Worm (Caenorhabditis elegans) whole organism, L3 larva: ENCODE measurements around the gene spp-28.

Source experiments
- R02D3.7 ChIP-seq: fragments of 150-350 bp; optimal IDR thresholded peaks from 2 replicates; lab custom pipeline; 2014; ENCODE audit warnings: missing biosample characterization, missing genetic modification characterization
- ZK546.5 ChIP-seq: sonication (generic microtip); optimal IDR thresholded peaks from 2 replicates; lab custom pipeline; 2017; ENCODE audit warnings: missing biosample characterization, missing genetic modification characterization
- aly-2 ChIP-seq: fragments of 150-350 bp; optimal IDR thresholded peaks from 2 replicates; lab custom pipeline; 2014; ENCODE audit warnings: missing biosample characterization, missing genetic modification characterization
- ceh-16 ChIP-seq: sonication (generic microtip); optimal IDR thresholded peaks from 2 replicates; lab custom pipeline; 2017; ENCODE audit warnings: missing biosample characterization, missing genetic modification characterization
- ceh-28 ChIP-seq: fragments of 150-350 bp; optimal IDR thresholded peaks from 2 replicates; lab custom pipeline; 2014; ENCODE audit warnings: missing biosample characterization, missing genetic modification reagents, missing genetic modification characterization
- ceh-82 ChIP-seq: fragments of 150-350 bp; optimal IDR thresholded peaks from 2 replicates; lab custom pipeline; 2014; ENCODE audit warnings: missing biosample characterization, missing genetic modification characterization
- daf-12 ChIP-seq: fragments of 150-350 bp; optimal IDR thresholded peaks from 2 replicates; lab custom pipeline; 2014; ENCODE audit warnings: missing biosample characterization, missing genetic modification reagents, missing genetic modification characterization
- egl-27 ChIP-seq: sonication (generic microtip); optimal IDR thresholded peaks from 4 replicates; lab custom pipeline; 2017; ENCODE audit warnings: missing biosample characterization, missing genetic modification reagents, missing genetic modification characterization
- egl-5 ChIP-seq: fragments of 150-350 bp; optimal IDR thresholded peaks from 2 replicates; lab custom pipeline; 2017; ENCODE audit warnings: missing biosample characterization, missing genetic modification reagents, missing genetic modification characterization, inconsistent platforms
- elt-2 ChIP-seq: sonication (generic microtip); optimal IDR thresholded peaks from 2 replicates; lab custom pipeline; 2016; ENCODE audit warnings: missing genetic modification reagents, mild to moderate bottlenecking, missing genetic modification characterization, missing compliant biosample characterization
- elt-3 ChIP-seq, 3 experiments: fragments of 150-350 bp in 1 of 3; sonication (generic microtip) in 2 of 3; optimal IDR thresholded peaks; 2 replicates in 2 of 3; 4 replicates in 1 of 3; lab custom pipeline; 2014 to 2017; ENCODE audit warnings: missing biosample characterization in 3 of 3, missing genetic modification characterization in 3 of 3
- fkh-10 ChIP-seq: sonication (generic microtip); optimal IDR thresholded peaks from 2 replicates; lab custom pipeline; 2017; ENCODE audit warnings: missing biosample characterization, missing genetic modification reagents, missing genetic modification characterization
- fkh-2 ChIP-seq: fragments of 150-350 bp; optimal IDR thresholded peaks from 2 replicates; lab custom pipeline; 2014; ENCODE audit warnings: missing biosample characterization, missing genetic modification reagents, missing genetic modification characterization
- hmg-11 ChIP-seq: sonication (generic microtip); optimal IDR thresholded peaks from 2 replicates; lab custom pipeline; 2016; ENCODE audit warnings: missing genetic modification characterization, missing compliant biosample characterization
- jun-1 ChIP-seq: fragments of 150-350 bp; optimal IDR thresholded peaks from 2 replicates; lab custom pipeline; 2014; ENCODE audit warnings: missing biosample characterization, missing genetic modification reagents, missing genetic modification characterization
- lin-15B ChIP-seq: fragments of 150-350 bp; optimal IDR thresholded peaks from 2 replicates; lab custom pipeline; 2014; ENCODE audit warnings: missing biosample characterization, missing genetic modification characterization
- lin-39 ChIP-seq: fragments of 150-350 bp; optimal IDR thresholded peaks from 2 replicates; lab custom pipeline; 2018; ENCODE audit warnings: missing biosample characterization, missing genetic modification reagents, missing genetic modification characterization
- lsy-12 ChIP-seq: sonication (generic microtip); optimal IDR thresholded peaks from 2 replicates; lab custom pipeline; 2016; ENCODE audit warnings: mild to moderate bottlenecking, missing genetic modification characterization, missing compliant biosample characterization
- mml-1 ChIP-seq: fragments of 150-350 bp; sonication (generic microtip); optimal IDR thresholded peaks from 3 replicates; lab custom pipeline; 2014; ENCODE audit warnings: missing biosample characterization, missing genetic modification characterization
- nfya-1 ChIP-seq: sonication (generic microtip); optimal IDR thresholded peaks from 2 replicates; lab custom pipeline; 2017; ENCODE audit warnings: missing genetic modification characterization, mild to moderate bottlenecking, missing compliant biosample characterization, antibody characterized with exemption, moderate library complexity; ENCODE audit not compliant: insufficient read depth
- nhr-11 ChIP-seq: fragments of 150-350 bp; optimal IDR thresholded peaks from 2 replicates; lab custom pipeline; 2014; ENCODE audit warnings: missing biosample characterization, missing genetic modification characterization
- nhr-23 ChIP-seq: fragments of 150-350 bp; optimal IDR thresholded peaks from 2 replicates; lab custom pipeline; 2014; ENCODE audit warnings: missing biosample characterization, missing genetic modification reagents, missing genetic modification characterization
- nhr-237 ChIP-seq: fragments of 150-350 bp; optimal IDR thresholded peaks from 2 replicates; lab custom pipeline; 2014; ENCODE audit warnings: missing biosample characterization, missing genetic modification characterization
- nhr-25 ChIP-seq: sonication (generic microtip); optimal IDR thresholded peaks from 2 replicates; lab custom pipeline; 2017; ENCODE audit warnings: missing biosample characterization, missing genetic modification characterization
- nhr-28 ChIP-seq: fragments of 150-350 bp; optimal IDR thresholded peaks from 2 replicates; lab custom pipeline; 2014; ENCODE audit warnings: missing biosample characterization, missing genetic modification characterization
- nhr-76 ChIP-seq: fragments of 150-350 bp; sonication (generic microtip); optimal IDR thresholded peaks from 5 replicates; lab custom pipeline; 2014; ENCODE audit warnings: missing biosample characterization, missing genetic modification characterization
- nhr-77 ChIP-seq: fragments of 150-350 bp; optimal IDR thresholded peaks from 2 replicates; lab custom pipeline; 2014; ENCODE audit warnings: missing biosample characterization, missing genetic modification characterization
- pqm-1 ChIP-seq: fragments of 150-350 bp; optimal IDR thresholded peaks from 2 replicates; lab custom pipeline; 2017; ENCODE audit warnings: missing biosample characterization, missing genetic modification characterization, inconsistent platforms
- sea-2 ChIP-seq: fragments of 150-350 bp; sonication (generic microtip); optimal IDR thresholded peaks from 4 replicates; lab custom pipeline; 2014; ENCODE audit warnings: missing biosample characterization, missing genetic modification reagents, missing genetic modification characterization
- skn-1 ChIP-seq: fragments of 150-350 bp; optimal IDR thresholded peaks from 2 replicates; lab custom pipeline; 2014; ENCODE audit warnings: missing biosample characterization, missing genetic modification characterization
- tbx-2 ChIP-seq: sonication (generic microtip); optimal IDR thresholded peaks from 2 replicates; lab custom pipeline; 2016; ENCODE audit warnings: mild to moderate bottlenecking, missing genetic modification characterization, missing compliant biosample characterization
- unc-39 ChIP-seq: sonication (generic microtip); optimal IDR thresholded peaks from 4 replicates; lab custom pipeline; 2017; ENCODE audit warnings: missing biosample characterization, missing genetic modification characterization
- unc-62 ChIP-seq: fragments of 150-350 bp; sonication (generic microtip); optimal IDR thresholded peaks from 4 replicates; lab custom pipeline; 2014; ENCODE audit warnings: missing biosample characterization, missing genetic modification reagents, missing genetic modification characterization
- zag-1 ChIP-seq: fragments of 150-350 bp; optimal IDR thresholded peaks from 2 replicates; lab custom pipeline; 2014; ENCODE audit warnings: missing biosample characterization, missing genetic modification characterization
- ztf-11 ChIP-seq: fragments of 150-350 bp; optimal IDR thresholded peaks from 2 replicates; lab custom pipeline; 2014; ENCODE audit warnings: missing biosample characterization, missing genetic modification characterization

Gene spp-28

DNA sequence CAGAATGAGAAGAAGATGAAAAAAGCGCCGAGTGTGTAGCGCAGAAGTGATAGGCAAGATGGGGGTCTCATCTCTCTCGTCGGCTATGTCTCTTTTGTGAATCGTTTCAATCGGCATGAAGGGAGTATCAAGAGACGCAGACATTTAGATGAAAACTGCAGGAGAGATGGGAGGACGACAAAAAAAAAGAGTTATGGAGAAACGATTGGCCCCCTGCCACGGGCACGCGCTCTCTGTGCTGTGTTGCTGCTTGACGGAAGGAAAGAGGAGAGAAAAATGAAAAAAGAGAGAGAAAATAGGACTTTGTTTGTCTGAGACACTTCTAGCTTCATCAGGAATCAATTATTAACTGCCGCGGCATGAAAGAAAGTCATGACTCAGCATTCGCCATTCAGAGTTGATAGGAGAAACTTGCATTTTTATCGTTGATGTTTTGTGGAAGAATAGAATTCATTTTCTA is 33.6 kb upstream of the spp-28 start (continued):
- TF ChIP-seq lin-39 (tag; lab: Kevin White, UChicago) (peak; percentile 95), unc-39 (peak; percentile 14), lin-15B (peak; percentile 58), tbx-2 (peak; percentile 71), daf-12 (no peak), skn-1 (tag; lab: Kevin White, UChicago) (peak; percentile 74), ceh-82 (tag; lab: Kevin White, UChicago) (peak; percentile 28), nhr-76 (no peak), nhr-23 (tag; lab: Kevin White, UChicago) (peak; percentile 26), nhr-237 (tag; lab: Kevin White, UChicago) (no peak)
- TF ChIP-seq, all 47 proteins: peak for 29

DNA sequence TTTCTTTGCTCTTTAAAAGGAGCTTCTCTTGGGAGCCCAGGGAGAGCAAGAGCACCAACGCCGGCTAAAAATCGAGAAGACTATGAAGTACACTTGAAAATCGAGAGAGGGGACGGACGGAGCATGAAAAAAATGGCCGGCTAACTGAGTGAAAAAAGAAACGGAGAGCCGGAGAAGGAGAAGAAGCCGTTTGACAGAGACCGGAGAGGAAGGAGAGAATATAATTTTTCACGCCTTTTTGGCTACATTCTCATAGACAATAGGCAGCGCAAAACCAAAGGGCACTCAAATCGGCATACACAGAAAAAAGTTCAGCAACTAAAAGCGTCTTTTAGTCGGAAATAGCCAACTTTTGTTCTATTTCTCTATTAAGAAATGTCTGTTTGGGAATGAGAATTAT is 31.4 kb upstream of the spp-28 start:
- TF ChIP-seq ceh-82 (tag; lab: Kevin White, UChicago) (no peak), nfya-1 (peak; percentile 30), unc-39 (no peak)

DNA sequence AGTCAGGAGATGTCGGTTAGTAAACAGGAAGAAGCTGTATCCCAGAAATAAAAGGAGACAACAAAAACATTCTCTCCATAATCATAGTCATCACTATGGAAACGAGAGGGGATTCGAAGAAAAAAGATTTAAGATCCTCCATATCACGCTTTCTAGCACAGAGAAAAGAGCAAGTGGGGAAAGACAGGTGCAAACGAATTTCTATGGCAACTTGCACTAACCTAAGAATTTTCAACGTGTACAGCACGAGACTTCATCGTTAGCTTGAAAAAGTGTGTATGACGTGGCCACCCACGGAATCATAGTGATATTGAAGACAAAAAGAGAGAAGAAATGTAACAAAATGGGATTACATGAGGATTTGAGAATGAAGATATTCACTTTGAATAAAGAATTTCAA is 30.7 kb upstream of the spp-28 start:
- no peak for TF ChIP-seq aly-2 (tag; lab: Kevin White, UChicago)
- TF ChIP-seq nhr-77 = no peak
- TF ChIP-seq pqm-1 = no peak
- TF ChIP-seq zag-1 (tag; lab: Kevin White, UChicago) = no peak
- no peak for TF ChIP-seq jun-1 (tag; lab: Kevin White, UChicago)
- TF ChIP-seq ZK546.5 (tag; lab: Kevin White, UChicago) = no peak
- no peak for TF ChIP-seq hmg-11 (tag; lab: Kevin White, UChicago)
- no peak for TF ChIP-seq lin-39 (tag; lab: Kevin White, UChicago)
- no peak for TF ChIP-seq unc-39
- TF ChIP-seq elt-3 (tag; optimal IDR thresholded peaks at IDR 0.05; lab: Kevin White, UChicago) = no peak
- no peak for TF ChIP-seq fkh-2
- TF ChIP-seq unc-62 (GFP tag; lab: Kevin White, UChicago) = no peak
- no peak for TF ChIP-seq tbx-2
- TF ChIP-seq nhr-28 (tag; lab: Kevin White, UChicago) = no peak
- TF ChIP-seq lsy-12 = no peak
- TF ChIP-seq lin-15B = no peak
- TF ChIP-seq egl-5 = no peak
- no peak for TF ChIP-seq nhr-11 (tag; lab: Kevin White, UChicago)
- no peak for TF ChIP-seq R02D3.7
- TF ChIP-seq mml-1 (tag; lab: Kevin White, UChicago) = no peak
- TF ChIP-seq, all 47 proteins: peak for 0

DNA sequence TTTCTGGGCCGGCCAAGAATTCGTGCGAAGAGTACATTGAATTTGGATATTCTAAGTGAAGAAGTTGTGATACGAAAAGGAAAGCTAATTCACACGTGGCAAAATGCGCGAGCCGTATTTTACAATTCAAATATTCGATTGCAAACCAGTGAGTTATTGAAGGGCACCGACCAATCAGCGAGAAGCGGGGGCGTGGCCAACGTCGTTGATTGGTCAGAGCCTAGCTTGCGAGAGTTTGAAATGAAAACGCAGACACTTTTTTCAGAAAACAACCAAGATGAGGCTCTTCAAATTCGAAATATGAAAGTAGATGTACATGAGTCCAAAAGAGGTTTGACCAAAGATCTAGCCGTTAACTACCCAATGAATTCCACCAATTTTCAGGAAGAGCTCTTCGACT is 20.5 kb upstream of the spp-28 start:
- TF ChIP-seq aly-2 (tag; lab: Kevin White, UChicago) (no peak), nfya-1 (peak; percentile 93)

DNA sequence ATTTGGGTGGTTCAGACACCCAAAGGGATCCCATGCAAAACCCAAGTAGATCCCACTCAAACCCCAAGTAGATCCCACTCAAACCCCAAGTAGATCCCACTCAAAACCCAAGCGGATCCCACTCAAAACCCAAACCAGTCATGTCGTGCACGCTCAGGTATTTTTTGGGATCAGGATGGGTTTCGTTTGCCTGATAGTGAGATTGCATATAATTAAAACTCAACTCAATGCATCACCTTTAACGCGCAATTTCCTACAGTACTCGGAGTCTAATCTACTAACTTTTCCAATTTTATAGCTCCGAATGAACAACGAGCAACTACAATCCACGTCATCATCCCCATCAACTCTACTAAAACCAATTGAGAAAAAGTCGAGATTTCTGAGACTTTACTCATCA is 19.0 kb upstream of the spp-28 start, which contains the start of gene phlp-2:
TSS of gene phlp-2 (plus strand) at position 301 of the 400 bp plus-strand sequence.
- no peak for TF ChIP-seq sea-2
- no peak for TF ChIP-seq nhr-76
- TF ChIP-seq ZK546.5 (tag; lab: Kevin White, UChicago) = no peak
- no peak for TF ChIP-seq pqm-1
- no peak for TF ChIP-seq elt-3 (tag; optimal IDR thresholded peaks at IDR 0.05; lab: Kevin White, UChicago)
- no peak for TF ChIP-seq nfya-1
- no peak for TF ChIP-seq jun-1 (tag; lab: Kevin White, UChicago)
- no peak for TF ChIP-seq ceh-28 (tag; lab: Kevin White, UChicago)
- no peak for TF ChIP-seq ceh-16 (tag; lab: Kevin White, UChicago)
- TF ChIP-seq fkh-10 (GFP tag; lab: Kevin White, UChicago) = no peak
- no peak for TF ChIP-seq elt-2 (tag; lab: Kevin White, UChicago)
- no peak for TF ChIP-seq nhr-11 (tag; lab: Kevin White, UChicago)
- no peak for TF ChIP-seq ztf-11 (tag; lab: Kevin White, UChicago)
- TF ChIP-seq nhr-25 = no peak
- TF ChIP-seq nhr-77 = no peak
- no peak for TF ChIP-seq egl-27
- TF ChIP-seq ceh-82 (tag; lab: Kevin White, UChicago) = no peak
